Worm (Caenorhabditis elegans) whole organism, mixed stage, embryonic: ENCODE measurements around the gene C18F10.7.
A peak's percentile ranks its signal among the peaks of the same experiment; 100 is the strongest.

Source experiments
- M03D4.4 ChIP-seq: sonication (generic microtip); optimal IDR thresholded peaks from 2 replicates; lab custom pipeline; 2017; ENCODE audit warnings: mild to moderate bottlenecking, missing genetic modification characterization, missing compliant biosample characterization
- bed-3 ChIP-seq: fragments of 200-800 bp; sonication (Bioruptor generic); optimal IDR thresholded peaks from 3 replicates; lab custom pipeline; 2018; ENCODE audit warnings: mild to moderate bottlenecking, missing genetic modification characterization, moderate library complexity, missing compliant biosample characterization
- blmp-1 ChIP-seq: fragments of 150-350 bp; optimal IDR thresholded peaks from 2 replicates; lab custom pipeline; 2014; ENCODE audit warnings: missing biosample characterization, missing genetic modification characterization
- ceh-39 ChIP-seq: fragments of 150-350 bp; optimal IDR thresholded peaks from 2 replicates; lab custom pipeline; 2014; ENCODE audit warnings: missing biosample characterization, missing genetic modification characterization
- ceh-83 ChIP-seq: fragments of 200-800 bp; sonication (Bioruptor generic); optimal IDR thresholded peaks from 2 replicates; lab custom pipeline; 2018; ENCODE audit warnings: mild to moderate bottlenecking, missing genetic modification characterization, missing compliant biosample characterization
- ces-1 ChIP-seq: fragments of 150-350 bp; optimal IDR thresholded peaks from 2 replicates; lab custom pipeline; 2014; ENCODE audit warnings: missing biosample characterization, missing genetic modification reagents, missing genetic modification characterization
- cnd-1 ChIP-seq: fragments of 200-800 bp; sonication (Bioruptor generic); optimal IDR thresholded peaks from 2 replicates; lab custom pipeline; 2018; ENCODE audit warnings: mild to moderate bottlenecking, missing genetic modification characterization, missing compliant biosample characterization
- drap-1 ChIP-seq: fragments of 200-800 bp; sonication (Bioruptor generic); optimal IDR thresholded peaks from 3 replicates; lab custom pipeline; 2018; ENCODE audit warnings: mild to moderate bottlenecking, missing genetic modification characterization, missing compliant biosample characterization
- elt-1 ChIP-seq: sonication (generic microtip); optimal IDR thresholded peaks from 2 replicates; lab custom pipeline; 2017; ENCODE audit warnings: missing genetic modification characterization, mild to moderate bottlenecking, missing compliant biosample characterization, antibody characterized with exemption, moderate library complexity, borderline replicate concordance; ENCODE audit not compliant: insufficient read depth
- elt-3 ChIP-seq: fragments of 150-350 bp; optimal IDR thresholded peaks from 2 replicates; lab custom pipeline; 2014; ENCODE audit warnings: missing biosample characterization, missing genetic modification characterization
- flh-1 ChIP-seq: fragments of 200-800 bp; sonication (Bioruptor generic); optimal IDR thresholded peaks from 2 replicates; lab custom pipeline; 2018; ENCODE audit warnings: mild to moderate bottlenecking, missing genetic modification characterization, moderate library complexity, missing compliant biosample characterization
- ham-2 ChIP-seq: fragments of 200-800 bp; sonication (Bioruptor generic); optimal IDR thresholded peaks from 2 replicates; lab custom pipeline; 2018; ENCODE audit warnings: mild to moderate bottlenecking, missing genetic modification characterization, missing compliant biosample characterization
- hlh-1 ChIP-seq: fragments of 150-350 bp; optimal IDR thresholded peaks from 2 replicates; lab custom pipeline; 2014; ENCODE audit warnings: missing biosample characterization, missing genetic modification reagents, missing genetic modification characterization
- lin-13 ChIP-seq: fragments of 150-350 bp; optimal IDR thresholded peaks from 2 replicates; lab custom pipeline; 2014; ENCODE audit warnings: missing biosample characterization, missing genetic modification characterization
- lin-32 ChIP-seq: fragments of 200-800 bp; sonication (Bioruptor generic); optimal IDR thresholded peaks from 2 replicates; lab custom pipeline; 2018; ENCODE audit warnings: mild to moderate bottlenecking, missing genetic modification characterization, missing compliant biosample characterization
- lsy-2 ChIP-seq: fragments of 150-350 bp; optimal IDR thresholded peaks from 2 replicates; lab custom pipeline; 2014; ENCODE audit warnings: missing biosample characterization, missing genetic modification characterization
- mab-5 ChIP-seq: fragments of 150-350 bp; optimal IDR thresholded peaks from 2 replicates; lab custom pipeline; 2014; ENCODE audit warnings: missing biosample characterization, missing genetic modification characterization
- mep-1 ChIP-seq: fragments of 150-350 bp; optimal IDR thresholded peaks from 2 replicates; lab custom pipeline; 2017; ENCODE audit warnings: missing biosample characterization, missing genetic modification reagents, missing genetic modification characterization, inconsistent platforms
- mls-2 ChIP-seq: sonication (generic microtip); optimal IDR thresholded peaks from 2 replicates; lab custom pipeline; 2016; ENCODE audit warnings: mild to moderate bottlenecking, missing genetic modification characterization, moderate library complexity, missing compliant biosample characterization
- nhr-12 ChIP-seq: fragments of 150-350 bp; optimal IDR thresholded peaks from 2 replicates; lab custom pipeline; 2014; ENCODE audit warnings: missing biosample characterization, missing genetic modification characterization
- nhr-2 ChIP-seq: fragments of 150-350 bp; optimal IDR thresholded peaks from 2 replicates; lab custom pipeline; 2014; ENCODE audit warnings: missing biosample characterization, missing genetic modification characterization
- nhr-237 ChIP-seq: fragments of 150-350 bp; optimal IDR thresholded peaks from 2 replicates; lab custom pipeline; 2014; ENCODE audit warnings: missing biosample characterization, missing genetic modification characterization
- nhr-28 ChIP-seq: fragments of 150-350 bp; optimal IDR thresholded peaks from 2 replicates; lab custom pipeline; 2014; ENCODE audit warnings: missing biosample characterization, missing genetic modification characterization
- nhr-76 ChIP-seq: sonication (generic microtip); optimal IDR thresholded peaks from 2 replicates; lab custom pipeline; 2017; ENCODE audit warnings: missing biosample characterization, missing genetic modification characterization
- pha-4 ChIP-seq: fragments of 150-350 bp; optimal IDR thresholded peaks from 2 replicates; lab custom pipeline; 2018; ENCODE audit warnings: missing biosample characterization, missing genetic modification reagents, missing genetic modification characterization
- sem-2 ChIP-seq: fragments of 200-800 bp; sonication (Bioruptor generic); optimal IDR thresholded peaks from 2 replicates; lab custom pipeline; 2018; ENCODE audit warnings: mild to moderate bottlenecking, missing genetic modification characterization, missing compliant biosample characterization
- snpc-4 ChIP-seq: fragments of 150-350 bp; optimal IDR thresholded peaks from 2 replicates; lab custom pipeline; 2014; ENCODE audit warnings: missing biosample characterization, missing genetic modification characterization
- sptf-1 ChIP-seq: sonication (generic microtip); optimal IDR thresholded peaks from 2 replicates; lab custom pipeline; 2017; ENCODE audit warnings: mild to moderate bottlenecking, missing genetic modification characterization, moderate library complexity, missing compliant biosample characterization
- tbx-8 ChIP-seq: fragments of 200-800 bp; sonication (Bioruptor generic); optimal IDR thresholded peaks from 2 replicates; lab custom pipeline; 2018; ENCODE audit warnings: mild to moderate bottlenecking, missing genetic modification characterization, moderate library complexity, missing compliant biosample characterization
- unc-120 ChIP-seq: sonication (generic microtip); optimal IDR thresholded peaks from 2 replicates; lab custom pipeline; 2017; ENCODE audit warnings: missing genetic modification characterization, missing compliant biosample characterization; ENCODE audit not compliant: poor library complexity, severe bottlenecking
- unc-39 ChIP-seq: fragments of 150-350 bp; optimal IDR thresholded peaks from 2 replicates; lab custom pipeline; 2014; ENCODE audit warnings: missing biosample characterization, missing genetic modification characterization
- unc-62 ChIP-seq: fragments of 150-350 bp; optimal IDR thresholded peaks from 2 replicates; lab custom pipeline; 2014; ENCODE audit warnings: missing biosample characterization, missing genetic modification reagents, missing genetic modification characterization
- zip-8 ChIP-seq: fragments of 150-350 bp; optimal IDR thresholded peaks from 2 replicates; lab custom pipeline; 2014; ENCODE audit warnings: missing biosample characterization, missing genetic modification characterization

C18F10.7 gene

ce11 chrIII:6312244-6312643 is 34.1 kb upstream of the C18F10.7 start:
- TF ChIP-seq ceh-83 (GFP tag; lab: Kevin White, UChicago) (no peak), ces-1 (GFP tag; lab: Kevin White, UChicago) (peak; percentile 16)

ce11 chrIII:6311452-6311851 is 33.3 kb upstream of the C18F10.7 start:
- TF ChIP-seq nhr-76, result no peak
- no peak for TF ChIP-seq lin-32 (GFP tag; lab: Kevin White, UChicago)
- TF ChIP-seq cnd-1 (tag; lab: Kevin White, UChicago), result no peak
- no peak for TF ChIP-seq lin-13
- no peak for TF ChIP-seq M03D4.4 (tag; lab: Kevin White, UChicago)
- TF ChIP-seq mab-5, result no peak
- no peak for TF ChIP-seq unc-62 (GFP tag; lab: Kevin White, UChicago)
- TF ChIP-seq flh-1, result no peak
- no peak for TF ChIP-seq tbx-8 (GFP tag; lab: Kevin White, UChicago)
- TF ChIP-seq, all 35 proteins: peak for 0

ce11 chrIII:6310352-6310751 is 32.2 kb upstream of the C18F10.7 start:
- TF ChIP-seq nhr-237 (tag; lab: Kevin White, UChicago) (no peak), nhr-12 (no peak), ces-1 (GFP tag; lab: Kevin White, UChicago) (peak; percentile 89)

ce11 chrIII:6309066-6309465 is 30.9 kb upstream of the C18F10.7 start, which contains the start of gene gar-2:
Gene gar-2, plus strand, starts transcription at chrIII:6309366.
- TF ChIP-seq cnd-1 (tag; lab: Kevin White, UChicago), result no peak
- no peak for TF ChIP-seq nhr-12
- no peak for TF ChIP-seq nhr-2 (tag; lab: Kevin White, UChicago)
- no peak for TF ChIP-seq nhr-237 (tag; lab: Kevin White, UChicago)
- no peak for TF ChIP-seq blmp-1 (tag; lab: Kevin White, UChicago)
- no peak for TF ChIP-seq hlh-1 (tag; lab: Kevin White, UChicago)
- TF ChIP-seq lin-13, result no peak
- TF ChIP-seq sem-2, result no peak
- TF ChIP-seq nhr-28 (tag; lab: Kevin White, UChicago), result no peak
- no peak for TF ChIP-seq snpc-4 (tag; lab: Kevin White, UChicago)
- no peak for TF ChIP-seq tbx-8 (GFP tag; lab: Kevin White, UChicago)
- TF ChIP-seq nhr-76, result no peak
- TF ChIP-seq elt-1, result no peak
- TF ChIP-seq bed-3, result no peak
- no peak for TF ChIP-seq mab-5

- peak; percentile 82 for TF ChIP-seq ces-1 (GFP tag; lab: Kevin White, UChicago)
- no peak for TF ChIP-seq bed-3
- no peak for TF ChIP-seq elt-3 (tag; lab: Kevin White, UChicago)
- no peak for TF ChIP-seq unc-120
- no peak for TF ChIP-seq nhr-12
- TF ChIP-seq drap-1 (GFP tag; lab: Kevin White, UChicago), result no peak
- TF ChIP-seq flh-1, result no peak
Measured at ce11 chrIII:6307832-6308231, 29.7 kb upstream of the C18F10.7 start.

ce11 chrIII:6303787-6304186 is 25.6 kb upstream of the C18F10.7 start:
- TF ChIP-seq nhr-2 (tag; lab: Kevin White, UChicago), result no peak
- no peak for TF ChIP-seq unc-62 (GFP tag; lab: Kevin White, UChicago)
- TF ChIP-seq mep-1 (tag; lab: Kevin White, UChicago), result no peak
- no peak for TF ChIP-seq ces-1 (GFP tag; lab: Kevin White, UChicago)
- TF ChIP-seq elt-1, result no peak
- no peak for TF ChIP-seq snpc-4 (tag; lab: Kevin White, UChicago)
- TF ChIP-seq nhr-28 (tag; lab: Kevin White, UChicago), result no peak
- TF ChIP-seq ceh-83 (GFP tag; lab: Kevin White, UChicago), result no peak
- no peak for TF ChIP-seq blmp-1 (tag; lab: Kevin White, UChicago)
- TF ChIP-seq hlh-1 (tag; lab: Kevin White, UChicago), result no peak

- TF ChIP-seq lin-32 (GFP tag; lab: Kevin White, UChicago) (no peak), nhr-76 (no peak), unc-39 (tag; lab: Kevin White, UChicago) (no peak), cnd-1 (tag; lab: Kevin White, UChicago) (no peak), bed-3 (no peak), blmp-1 (tag; lab: Kevin White, UChicago) (no peak), drap-1 (GFP tag; lab: Kevin White, UChicago) (no peak), ces-1 (GFP tag; lab: Kevin White, UChicago) (peak; percentile 28), elt-1 (no peak), flh-1 (no peak), ceh-83 (GFP tag; lab: Kevin White, UChicago) (no peak), sptf-1 (tag; lab: Kevin White, UChicago) (no peak), zip-8 (no peak), lin-13 (peak; percentile 39), nhr-2 (tag; lab: Kevin White, UChicago) (no peak), nhr-12 (no peak), unc-120 (peak; percentile 20), M03D4.4 (tag; lab: Kevin White, UChicago) (no peak), unc-62 (GFP tag; lab: Kevin White, UChicago) (peak; percentile 10), tbx-8 (GFP tag; lab: Kevin White, UChicago) (no peak), mls-2 (tag; lab: Kevin White, UChicago) (no peak), pha-4 (tag; lab: Kevin White, UChicago) (peak; percentile 62), mep-1 (tag; lab: Kevin White, UChicago) (peak; percentile 54), sem-2 (no peak), ham-2 (GFP tag; lab: Kevin White, UChicago) (no peak), nhr-28 (tag; lab: Kevin White, UChicago) (no peak), lsy-2 (no peak), ceh-39 (no peak), snpc-4 (tag; lab: Kevin White, UChicago) (no peak)
Measured at ce11 chrIII:6303114-6303647, 25.0 kb upstream of the C18F10.7 start, which contains the start of gene F47D12.9. Gene F47D12.9, minus strand, starts transcription at chrIII:6303380.
